Fruit fly (Drosophila melanogaster): ENCODE measurements around the gene S1P.
A peak's percentile ranks its signal among the peaks of the same experiment; 100 is the strongest.

The S1P gene

DNA sequence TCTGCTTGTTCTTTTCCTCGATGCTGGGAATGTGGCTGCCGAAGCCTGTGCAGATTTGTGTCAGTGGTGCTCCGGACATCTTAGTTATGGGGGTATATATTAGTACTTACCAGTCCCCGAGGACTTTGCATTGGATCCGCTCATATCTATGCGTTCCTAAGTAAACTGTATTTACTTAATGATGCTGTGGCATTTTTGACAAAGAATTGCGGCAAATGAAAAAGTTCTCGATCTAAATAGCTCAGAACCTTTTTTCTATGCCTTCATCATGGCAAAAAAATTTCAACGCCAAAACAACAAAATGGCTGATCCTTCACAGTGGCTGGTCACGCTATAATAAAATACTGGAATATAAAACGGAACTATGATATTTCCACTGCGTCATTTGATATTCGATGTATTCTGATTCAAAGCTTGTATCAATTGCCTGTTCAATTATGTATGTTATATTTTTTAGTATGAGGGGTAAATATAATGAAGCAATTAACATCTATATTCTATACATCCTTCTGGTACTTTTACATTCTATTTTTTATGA is 17.0 kb upstream of the S1P start, which contains the start of gene MED1 (continued):
- TF ChIP-seq Meics (GFP tag; optimal IDR thresholded peaks at IDR 0.05) (no peak), CG3838 (GFP tag; optimal IDR thresholded peaks at IDR 0.05) (no peak), row (GFP tag; IDR thresholded peaks at IDR 0.05) (peak; percentile 74), Lhr (GFP tag; optimal IDR thresholded peaks at IDR 0.05) (peak; percentile 17), phol (tag; optimal IDR thresholded peaks at IDR 0.05) (peak; percentile 99), Ptx1 (GFP tag; IDR thresholded peaks at IDR 0.05) (peak; percentile 16; the same call in 1 of the 2 replicates), MESR4 (GFP tag; optimal IDR thresholded peaks at IDR 0.05) (peak; percentile 89), ase (GFP tag; IDR thresholded peaks at IDR 0.05) (no peak), CG15514 (GFP tag; optimal IDR thresholded peaks at IDR 0.05) (peak; percentile 49), Hsf (GFP tag; optimal IDR thresholded peaks at IDR 0.05) (peak; percentile 2), CHES-1-like (GFP tag; optimal IDR thresholded peaks at IDR 0.05) (peak; percentile 64), CG1603 (tag; optimal IDR thresholded peaks at IDR 0.05) (peak; percentile 69), Usf (GFP tag; optimal IDR thresholded peaks at IDR 0.05) (no peak), HmgZ (tag; optimal IDR thresholded peaks at IDR 0.05) (peak; percentile 23), CG32532 (GFP tag; IDR thresholded peaks at IDR 0.05) (0 out of 2 replicates have a peak, but pooled peaks have one; percentile 13), CG8388 (GFP tag; optimal IDR thresholded peaks at IDR 0.05) (no peak), Dp (GFP tag; optimal IDR thresholded peaks at IDR 0.05) (peak; percentile 14), pzg (GFP tag; optimal IDR thresholded peaks at IDR 0.05) (peak; percentile 71), ssp (GFP tag; IDR thresholded peaks at IDR 0.05) (peak; percentile 93), gfzf (GFP tag; optimal IDR thresholded peaks at IDR 0.05) (peak; percentile 75), CG8290 (GFP tag; optimal IDR thresholded peaks at IDR 0.05) (no peak), CG8290 (tag; optimal IDR thresholded peaks at IDR 0.05) (no peak), CG14710 (tag; optimal IDR thresholded peaks at IDR 0.05) (peak; percentile 27), CoRest (tag; optimal IDR thresholded peaks at IDR 0.05) (peak; percentile 31), Sry-δ (GFP tag; optimal IDR thresholded peaks at IDR 0.05) (peak; percentile 26), CG17802 (tag; optimal IDR thresholded peaks at IDR 0.05) (peak; percentile 75), Xbp1 (GFP tag; optimal IDR thresholded peaks at IDR 0.05) (no peak), mam (GFP tag; optimal IDR thresholded peaks at IDR 0.05) (peak; percentile 6), jigr1 (GFP tag; IDR thresholded peaks at IDR 0.05) (peak; percentile 33; the same call in 1 of the 3 replicates), CG2199 (GFP tag; IDR thresholded peaks at IDR 0.05) (no peak), dysf (GFP tag; IDR thresholded peaks at IDR 0.05) (peak; percentile 36; the same call in 1 of the 3 replicates), dan (GFP tag; IDR thresholded peaks at IDR 0.05) (no peak), Ssrp (tag; optimal IDR thresholded peaks at IDR 0.05) (peak; percentile 22), CG4617 (GFP tag; optimal IDR thresholded peaks at IDR 0.05; ENCODE audit: borderline replicate concordance) (peak; percentile 47), Rfx (GFP tag; IDR thresholded peaks at IDR 0.05) (peak; percentile 39; the same call in 1 of the 2 replicates), sug (tag; optimal IDR thresholded peaks at IDR 0.05) (peak; percentile 14), Ets97D (GFP tag; optimal IDR thresholded peaks at IDR 0.05) (peak; percentile 29), stwl (tag; optimal IDR thresholded peaks at IDR 0.05) (peak; percentile 71), Myb (GFP tag; optimal IDR thresholded peaks at IDR 0.05) (peak; percentile 18), Med (GFP tag) (peak; percentile 46), dmrt11E (tag; optimal IDR thresholded peaks at IDR 0.05) (peak; percentile 5), lov (optimal IDR thresholded peaks at IDR 0.05) (no peak), lov (GFP tag; IDR thresholded peaks at IDR 0.05) (no peak), CG1024 (GFP tag; IDR thresholded peaks at IDR 0.05) (peak; percentile 50), CG3995 (GFP tag; optimal IDR thresholded peaks at IDR 0.05) (peak; percentile 21), CG7357 (GFP tag; IDR thresholded peaks at IDR 0.05) (peak; percentile 93), nmo (GFP tag; optimal IDR thresholded peaks at IDR 0.05) (peak; percentile 37), E2f2 (GFP tag; IDR thresholded peaks at IDR 0.05) (peak; percentile 31; the same call in 1 of the 2 replicates), BEAF-32 (GFP tag; optimal IDR thresholded peaks at IDR 0.05) (peak; percentile 54), trem (tag; optimal IDR thresholded peaks at IDR 0.05) (peak; percentile 29)
